In genomic region chr4:509853-510252, dm6 we compare ENCODE assay signal across 2 fruit fly cellular contexts.
TF ChIP-seq lines count a peak whose summit lies in the region.

No protein-coding gene starts in this region.

- no peak for TF ChIP-seq CTCF in whole organism, embryonic (GFP tag; optimal IDR thresholded peaks at IDR 0.05; lab: Kevin White, UChicago)

TF ChIP-seq in whole organism, embryonic, 481 proteins besides CTCF, POLR2A, EP300 and RAD21 (continues in another document):
- no peak for TF ChIP-seq Hr51 (GFP tag; optimal IDR thresholded peaks at IDR 0.05; lab: Kevin White, UChicago)
- no peak for TF ChIP-seq Dip2 (GFP tag; IDR thresholded peaks at IDR 0.05; lab: Robert Waterston, UW)
- 0 out of 2 replicates have a peak, but pooled peaks have one; percentile 19 for TF ChIP-seq ara (GFP tag; IDR thresholded peaks at IDR 0.05; lab: Robert Waterston, UW)
- TF ChIP-seq toy (GFP tag; IDR thresholded peaks at IDR 0.05; lab: Robert Waterston, UW): no peak
- TF ChIP-seq ATbp (GFP tag; optimal IDR thresholded peaks at IDR 0.05; lab: Kevin White, UChicago): no peak
- no peak for TF ChIP-seq corto (GFP tag; optimal IDR thresholded peaks at IDR 0.05; lab: Kevin White, UChicago)
- no peak for TF ChIP-seq CG10654 (GFP tag; optimal IDR thresholded peaks at IDR 0.05; lab: Kevin White, UChicago)
- TF ChIP-seq hbn (GFP tag; IDR thresholded peaks at IDR 0.05; lab: Robert Waterston, UW; ENCODE audit: partially characterized antibody): no peak
- no peak for TF ChIP-seq sr (GFP tag; IDR thresholded peaks at IDR 0.05; lab: Robert Waterston, UW)
- TF ChIP-seq psq (GFP tag; optimal IDR thresholded peaks at IDR 0.05; lab: Kevin White, UChicago): no peak
- no peak for TF ChIP-seq Deaf1 (tag; optimal IDR thresholded peaks at IDR 0.05; lab: Kevin White, UChicago)
- TF ChIP-seq twi (tag; optimal IDR thresholded peaks at IDR 0.05; lab: Kevin White, UChicago): peak; percentile 87
- peak; percentile 66 for TF ChIP-seq Med (GFP tag; lab: Kevin White, UChicago)
- no peak for TF ChIP-seq CG17186 (GFP tag; optimal IDR thresholded peaks at IDR 0.05; lab: Kevin White, UChicago)
- peak; percentile 7 for TF ChIP-seq CG15479 (GFP tag; optimal IDR thresholded peaks at IDR 0.05; lab: Kevin White, UChicago)
- no peak for TF ChIP-seq CG30403 (GFP tag; optimal IDR thresholded peaks at IDR 0.05; lab: Kevin White, UChicago)
- no peak for TF ChIP-seq CG34376 (GFP tag; optimal IDR thresholded peaks at IDR 0.05; lab: Kevin White, UChicago)
- no peak for TF ChIP-seq ham (GFP tag; IDR thresholded peaks at IDR 0.05; lab: Robert Waterston, UW)
- no peak for TF ChIP-seq her (GFP tag; optimal IDR thresholded peaks at IDR 0.05; lab: Kevin White, UChicago)
- no peak for TF ChIP-seq dmrt11E (tag; optimal IDR thresholded peaks at IDR 0.05; lab: Kevin White, UChicago)
- TF ChIP-seq Nf-YB (GFP tag; optimal IDR thresholded peaks at IDR 0.05; lab: Kevin White, UChicago): peak; percentile 22
- TF ChIP-seq pfk (GFP tag; optimal IDR thresholded peaks at IDR 0.05; lab: Kevin White, UChicago): no peak
- TF ChIP-seq fru (optimal IDR thresholded peaks at IDR 0.05; lab: Kevin White, UChicago): no peak
- peak; percentile 27 for TF ChIP-seq cg (GFP tag; optimal IDR thresholded peaks at IDR 0.05; lab: Kevin White, UChicago)
- no peak for TF ChIP-seq CG1832 (GFP tag; optimal IDR thresholded peaks at IDR 0.05; lab: Kevin White, UChicago)
- TF ChIP-seq CrebB (tag; optimal IDR thresholded peaks at IDR 0.05; lab: Kevin White, UChicago): no peak
- no peak for TF ChIP-seq CG18011 (GFP tag; optimal IDR thresholded peaks at IDR 0.05; lab: Kevin White, UChicago)
- TF ChIP-seq Nf-YC (tag; optimal IDR thresholded peaks at IDR 0.05; lab: Kevin White, UChicago): peak; percentile 27
- TF ChIP-seq HmgD (GFP tag; optimal IDR thresholded peaks at IDR 0.05; lab: Kevin White, UChicago): no peak
- TF ChIP-seq CG16863 (GFP tag; optimal IDR thresholded peaks at IDR 0.05; lab: Kevin White, UChicago): no peak
- no peak for TF ChIP-seq CG9932 (GFP tag; IDR thresholded peaks at IDR 0.05; lab: Robert Waterston, UW)
- no peak for TF ChIP-seq CG3281 (GFP tag; optimal IDR thresholded peaks at IDR 0.05; lab: Kevin White, UChicago)
- TF ChIP-seq tna (GFP tag; IDR thresholded peaks at IDR 0.05; lab: Robert Waterston, UW; ENCODE audit: partially characterized antibody): no peak
- TF ChIP-seq Ada2b (GFP tag; IDR thresholded peaks at IDR 0.05; lab: Robert Waterston, UW): no peak
- no peak for TF ChIP-seq bcd (GFP tag; optimal IDR thresholded peaks at IDR 0.05; lab: Kevin White, UChicago)
- TF ChIP-seq CG4404 (GFP tag; IDR thresholded peaks at IDR 0.05; lab: Robert Waterston, UW): no peak
- peak; percentile 35 for TF ChIP-seq kni (GFP tag; optimal IDR thresholded peaks at IDR 0.05; lab: Kevin White, UChicago)
- TF ChIP-seq croc (GFP tag; conservative IDR thresholded peaks at IDR 0.05; lab: Robert Waterston, UW): no peak
- TF ChIP-seq Jarid2 (GFP tag; optimal IDR thresholded peaks at IDR 0.05; lab: Kevin White, UChicago): no peak
- TF ChIP-seq emc (GFP tag; optimal IDR thresholded peaks at IDR 0.05; lab: Kevin White, UChicago): no peak
- no peak for TF ChIP-seq CG1233 (GFP tag; optimal IDR thresholded peaks at IDR 0.05; lab: Kevin White, UChicago)
- TF ChIP-seq sens (GFP tag; lab: Kevin White, UChicago): peak; percentile 45
- no peak for TF ChIP-seq CG10366 (GFP tag; IDR thresholded peaks at IDR 0.05; lab: Robert Waterston, UW)
- TF ChIP-seq CG15011 (GFP tag; optimal IDR thresholded peaks at IDR 0.05; lab: Kevin White, UChicago): no peak
- peak; percentile 11 for TF ChIP-seq D19A (tag; optimal IDR thresholded peaks at IDR 0.05; lab: Kevin White, UChicago)
- no peak for TF ChIP-seq fu2 (GFP tag; optimal IDR thresholded peaks at IDR 0.05; lab: Kevin White, UChicago)
- no peak for TF ChIP-seq CG15601 (tag; optimal IDR thresholded peaks at IDR 0.05; lab: Kevin White, UChicago)
- TF ChIP-seq tll (GFP tag; optimal IDR thresholded peaks at IDR 0.05; lab: Kevin White, UChicago): peak in 1 of 2 experiments; percentile 86

TF ChIP-seq in whole organism, prepupa, 60 proteins besides CTCF, POLR2A, EP300 and RAD21:
- TF ChIP-seq Sox15 (GFP tag; optimal IDR thresholded peaks at IDR 0.05; lab: Kevin White, UChicago) (no peak), ss (GFP tag; optimal IDR thresholded peaks at IDR 0.05; lab: Kevin White, UChicago) (peak in 1 of 2 experiments; percentile 24), Eip78C (GFP tag; lab: Kevin White, UChicago) (peak; percentile 28), salr (GFP tag; optimal IDR thresholded peaks at IDR 0.05; lab: Kevin White, UChicago) (no peak), fkh (GFP tag; optimal IDR thresholded peaks at IDR 0.05; lab: Kevin White, UChicago) (peak; percentile 65)
